Fruit fly (Drosophila melanogaster): Measurements from ENCODE around the gene CG3437.

Gene CG3437

DNA sequence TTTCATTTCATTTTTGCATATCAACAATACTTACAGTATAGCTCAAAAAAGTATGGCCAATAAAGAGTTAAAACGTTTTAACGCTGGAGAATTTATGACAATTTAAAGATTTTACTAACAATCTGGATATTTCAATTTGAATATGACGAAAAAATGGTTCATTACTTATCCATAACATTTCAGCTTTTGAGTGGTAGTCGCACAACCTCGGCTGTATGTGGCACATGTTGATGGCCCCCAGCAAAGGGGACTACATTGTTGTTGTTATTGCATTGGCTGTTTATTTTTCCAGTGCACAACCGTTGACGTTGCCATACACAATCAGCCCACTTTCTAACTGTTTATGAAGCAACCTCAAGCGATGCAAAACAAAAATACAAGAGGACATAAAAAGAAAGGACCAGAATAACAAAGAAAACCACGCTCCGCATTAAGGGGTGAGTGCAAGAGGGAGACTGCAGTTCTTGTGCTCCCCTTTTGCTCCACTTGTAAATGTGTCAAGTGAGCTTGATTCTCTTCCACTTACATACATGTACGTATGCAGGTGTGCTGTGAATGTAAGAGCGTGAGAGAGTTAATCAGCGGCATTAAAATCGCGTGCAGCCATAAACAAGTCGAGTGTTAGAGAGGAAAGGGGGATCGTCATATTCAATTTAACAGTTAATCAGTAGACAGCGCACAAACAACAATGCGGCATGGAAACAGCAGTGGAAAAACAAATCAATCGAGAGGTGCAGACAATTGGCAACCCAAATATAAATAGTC, 37.2 kb downstream of the CG3437 start (continued):
- TF ChIP-seq fd64A (GFP tag; optimal IDR thresholded peaks at IDR 0.05) (no peak), Ravus (GFP tag; IDR thresholded peaks at IDR 0.05) (no peak), sim (GFP tag; IDR thresholded peaks at IDR 0.05) (no peak), CG5180 (GFP tag; optimal IDR thresholded peaks at IDR 0.05) (no peak), HLHmδ (GFP tag; optimal IDR thresholded peaks at IDR 0.05) (no peak), CG17568 (GFP tag; optimal IDR thresholded peaks at IDR 0.05) (peak; percentile 29), PHDP (tag; optimal IDR thresholded peaks at IDR 0.05) (peak; percentile 52), CG4854 (GFP tag; optimal IDR thresholded peaks at IDR 0.05) (no peak), croc (GFP tag; conservative IDR thresholded peaks at IDR 0.05) (peak; percentile 20; the same call in 1 of the 3 replicates), Atf6 (GFP tag; IDR thresholded peaks at IDR 0.05) (peak; percentile 69), CG14441 (GFP tag; IDR thresholded peaks at IDR 0.05) (peak; percentile 54), CG3065 (GFP tag; optimal IDR thresholded peaks at IDR 0.05) (no peak), CG10959 (GFP tag; IDR thresholded peaks at IDR 0.05) (no peak), Nf-YB (GFP tag; optimal IDR thresholded peaks at IDR 0.05) (no peak), CG7556 (GFP tag; optimal IDR thresholded peaks at IDR 0.05) (peak; percentile 62), klu (GFP tag; IDR thresholded peaks at IDR 0.05) (no peak), btn (GFP tag; optimal IDR thresholded peaks at IDR 0.05) (no peak), CG4404 (GFP tag; IDR thresholded peaks at IDR 0.05) (no peak), pfk (GFP tag; optimal IDR thresholded peaks at IDR 0.05) (no peak), Mes4 (GFP tag; optimal IDR thresholded peaks at IDR 0.05) (no peak), nerfin-2 (GFP tag; IDR thresholded peaks at IDR 0.05; ENCODE audit: partially characterized antibody) (no peak), Fer2 (tag; optimal IDR thresholded peaks at IDR 0.05) (no peak), HmgZ (tag; optimal IDR thresholded peaks at IDR 0.05) (no peak), crol (GFP tag; IDR thresholded peaks at IDR 0.05) (no peak), CG14860 (GFP tag; IDR thresholded peaks at IDR 0.05; ENCODE audit: partially characterized antibody) (no peak), eve (GFP tag; optimal IDR thresholded peaks at IDR 0.05) (peak in 1 of 2 experiments; percentile 74), CG18599 (GFP tag; optimal IDR thresholded peaks at IDR 0.05) (peak; percentile 38), CG3407 (GFP tag; optimal IDR thresholded peaks at IDR 0.05) (peak; percentile 14), CG7745 (tag; optimal IDR thresholded peaks at IDR 0.05) (no peak), kni (GFP tag; optimal IDR thresholded peaks at IDR 0.05) (no peak), Deaf1 (tag; optimal IDR thresholded peaks at IDR 0.05) (no peak), CG10462 (GFP tag; optimal IDR thresholded peaks at IDR 0.05) (no peak), CrebB (tag; optimal IDR thresholded peaks at IDR 0.05) (peak; percentile 25), CG7928 (GFP tag; optimal IDR thresholded peaks at IDR 0.05) (no peak), hkb (optimal IDR thresholded peaks at IDR 0.05) (no peak), hkb (GFP tag; IDR thresholded peaks at IDR 0.05) (peak; percentile 66; the same call in 1 of the 2 replicates), CG9876 (GFP tag; optimal IDR thresholded peaks at IDR 0.05) (no peak), Blimp-1 (GFP tag; optimal IDR thresholded peaks at IDR 0.05) (peak; percentile 49), rib (GFP tag; IDR thresholded peaks at IDR 0.05) (no peak), sr (GFP tag; IDR thresholded peaks at IDR 0.05) (no peak), CG18011 (GFP tag; optimal IDR thresholded peaks at IDR 0.05) (no peak), ATbp (GFP tag; optimal IDR thresholded peaks at IDR 0.05) (peak; percentile 64), CG6272 (GFP tag; IDR thresholded peaks at IDR 0.05) (no peak), CG13894 (tag; optimal IDR thresholded peaks at IDR 0.05) (no peak), grau (tag; optimal IDR thresholded peaks at IDR 0.05) (peak; percentile 50), tap (tag; optimal IDR thresholded peaks at IDR 0.05) (peak; percentile 44), wek (GFP tag; optimal IDR thresholded peaks at IDR 0.05) (no peak), Rx (GFP tag; IDR thresholded peaks at IDR 0.05) (peak; percentile 34; the same call in 1 of the 2 replicates), E2f1 (GFP tag; IDR thresholded peaks at IDR 0.05) (no peak), Hey (tag; optimal IDR thresholded peaks at IDR 0.05) (no peak)
